Worm (Caenorhabditis elegans) whole organism, young adult: Measurements from ENCODE around the gene glb-10.

ENCODE experiments used
- B0019.2 ChIP-seq: fragments of 200-800 bp; sonication (Bioruptor generic); conservative IDR thresholded peaks from 2 replicates; pipeline ENCODE4 v1.3.6; 2022; ENCODE audit warnings: missing genetic modification reagents, missing genetic modification characterization, missing compliant biosample characterization
- B0336.3 ChIP-seq: fragments of 200-800 bp; sonication (Bioruptor generic); IDR thresholded peaks from 2 replicates; pipeline ENCODE4 v1.3.6; 2022; ENCODE audit warnings: missing genetic modification characterization, missing compliant biosample characterization
- F22D6.2 ChIP-seq: sonication (generic microtip); optimal IDR thresholded peaks from 2 replicates; lab custom pipeline; 2016; ENCODE audit warnings: mild to moderate bottlenecking, missing genetic modification characterization, missing compliant biosample characterization
- F23B12.7 ChIP-seq: sonication (generic microtip); optimal IDR thresholded peaks from 2 replicates; lab custom pipeline; 2017; ENCODE audit warnings: missing genetic modification characterization, mild to moderate bottlenecking, missing compliant biosample characterization, antibody characterized with exemption, moderate library complexity; ENCODE audit not compliant: insufficient read depth
- F55B11.4 ChIP-seq: sonication (generic microtip); optimal IDR thresholded peaks from 2 replicates; lab custom pipeline; 2016; ENCODE audit warnings: missing compliant biosample characterization, missing genetic modification characterization, borderline replicate concordance; ENCODE audit not compliant: insufficient read depth
- K11D2.4 ChIP-seq: fragments of 200-800 bp; sonication (Bioruptor generic); IDR thresholded peaks from 2 replicates; pipeline ENCODE4 v1.3.6; 2022; ENCODE audit warnings: missing genetic modification reagents, missing genetic modification characterization, missing compliant biosample characterization
- K12H6.12 ChIP-seq: fragments of 200-800 bp; sonication (Bioruptor generic); optimal IDR thresholded peaks from 2 replicates; lab custom pipeline; 2018; ENCODE audit warnings: mild to moderate bottlenecking, missing genetic modification characterization, missing compliant biosample characterization
- T26A5.8 ChIP-seq: sonication (generic microtip); optimal IDR thresholded peaks from 2 replicates; lab custom pipeline; 2016; ENCODE audit warnings: missing genetic modification characterization, missing compliant biosample characterization
- Y67H2A.10 ChIP-seq: fragments of 200-800 bp; sonication (Bioruptor generic); conservative IDR thresholded peaks from 2 replicates; pipeline ENCODE4 v1.3.6; 2022; ENCODE audit warnings: missing genetic modification reagents, missing genetic modification characterization, missing compliant biosample characterization
- akir-1 ChIP-seq: fragments of 200-800 bp; sonication (Bioruptor generic); optimal IDR thresholded peaks from 2 replicates; lab custom pipeline; 2018; ENCODE audit warnings: mild to moderate bottlenecking, missing genetic modification characterization, moderate library complexity, missing compliant biosample characterization
- athp-1 ChIP-seq: sonication (generic microtip); optimal IDR thresholded peaks from 2 replicates; lab custom pipeline; 2017; ENCODE audit warnings: mild to moderate bottlenecking, missing genetic modification characterization, missing compliant biosample characterization
- attf-3 ChIP-seq: fragments of 200-800 bp; sonication (Bioruptor generic); conservative IDR thresholded peaks from 2 replicates; pipeline ENCODE4 v1.3.6; 2022; ENCODE audit warnings: missing genetic modification reagents, missing genetic modification characterization, missing compliant biosample characterization
- attf-6 ChIP-seq: fragments of 200-800 bp; sonication (Bioruptor generic); IDR thresholded peaks from 2 replicates; pipeline ENCODE4 v1.3.6; 2022; ENCODE audit warnings: missing genetic modification reagents, missing genetic modification characterization, missing compliant biosample characterization
- ccch-3 ChIP-seq: fragments of 200-800 bp; sonication (Bioruptor generic); optimal IDR thresholded peaks from 2 replicates; lab custom pipeline; 2018; ENCODE audit warnings: mild to moderate bottlenecking, missing genetic modification characterization, missing compliant biosample characterization
- cebp-1 ChIP-seq, 2 experiments: fragments of 200-800 bp in 1 of 2; sonication (Bioruptor generic) in 1 of 2; sonication (generic microtip) in 1 of 2; IDR thresholded peaks in 1 of 2; optimal IDR thresholded peaks in 1 of 2; 2 replicates each; pipeline versions ENCODE4 v1.3.6 to Lab custom; 2017 to 2022; ENCODE audit warnings: missing compliant biosample characterization in 2 of 2, missing genetic modification characterization in 2 of 2, mild to moderate bottlenecking in 1 of 2, missing genetic modification reagents in 1 of 2, moderate library complexity in 1 of 2
- cebp-2 ChIP-seq: fragments of 200-800 bp; sonication (Bioruptor generic); IDR thresholded peaks from 2 replicates; pipeline ENCODE4 v1.3.6; 2022; ENCODE audit warnings: missing genetic modification characterization, missing compliant biosample characterization
- ceh-79 ChIP-seq: sonication (generic microtip); optimal IDR thresholded peaks from 2 replicates; lab custom pipeline; 2017; ENCODE audit warnings: mild to moderate bottlenecking, missing genetic modification characterization, missing compliant biosample characterization
- chd-7 ChIP-seq: sonication (generic microtip); optimal IDR thresholded peaks from 2 replicates; lab custom pipeline; 2016; ENCODE audit warnings: mild to moderate bottlenecking, missing genetic modification characterization, moderate library complexity, missing compliant biosample characterization
- dox-1 ChIP-seq: fragments of 200-800 bp; sonication (Bioruptor generic); IDR thresholded peaks from 2 replicates; pipeline ENCODE4 v1.3.6; 2022; ENCODE audit warnings: missing genetic modification reagents, missing genetic modification characterization, missing compliant biosample characterization
- dpff-1 ChIP-seq: sonication (generic microtip); optimal IDR thresholded peaks from 2 replicates; lab custom pipeline; 2017; ENCODE audit warnings: mild to moderate bottlenecking, missing genetic modification characterization, missing compliant biosample characterization
- ets-4 ChIP-seq: fragments of 200-800 bp; sonication (Bioruptor generic); optimal IDR thresholded peaks from 2 replicates; lab custom pipeline; 2018; ENCODE audit warnings: mild to moderate bottlenecking, missing genetic modification characterization, missing compliant biosample characterization
- gei-17 ChIP-seq: fragments of 200-800 bp; sonication (Bioruptor generic); optimal IDR thresholded peaks from 2 replicates; lab custom pipeline; 2018; ENCODE audit warnings: mild to moderate bottlenecking, missing genetic modification characterization, missing compliant biosample characterization
- hlh-12 ChIP-seq: sonication (generic microtip); optimal IDR thresholded peaks from 2 replicates; lab custom pipeline; 2016; ENCODE audit warnings: missing genetic modification characterization, missing compliant biosample characterization
- hmg-1.2 ChIP-seq: fragments of 200-800 bp; sonication (Bioruptor generic); IDR thresholded peaks from 2 replicates; pipeline ENCODE4 v1.3.6; 2022; ENCODE audit warnings: missing genetic modification reagents, missing genetic modification characterization, missing compliant biosample characterization
- hmg-20 ChIP-seq: fragments of 200-800 bp; sonication (Bioruptor generic); IDR thresholded peaks from 2 replicates; pipeline ENCODE4 v1.3.6; 2022; ENCODE audit warnings: missing genetic modification reagents, missing genetic modification characterization, missing compliant biosample characterization
- hrde-1 ChIP-seq: sonication (generic microtip); optimal IDR thresholded peaks from 2 replicates; lab custom pipeline; 2016; ENCODE audit warnings: missing genetic modification characterization, mild to moderate bottlenecking, missing compliant biosample characterization, moderate library complexity, missing genotype, missing genetic modification reagents, borderline replicate concordance
- lsl-1 ChIP-seq: fragments of 200-800 bp; sonication (Bioruptor generic); optimal IDR thresholded peaks from 2 replicates; lab custom pipeline; 2018; ENCODE audit warnings: mild to moderate bottlenecking, missing genetic modification characterization, moderate library complexity, missing compliant biosample characterization
- mxl-1 ChIP-seq: sonication (generic microtip); optimal IDR thresholded peaks from 2 replicates; lab custom pipeline; 2016; ENCODE audit warnings: missing genetic modification characterization, missing compliant biosample characterization
- nfya-1 ChIP-seq: sonication (generic microtip); optimal IDR thresholded peaks from 2 replicates; lab custom pipeline; 2017; ENCODE audit warnings: antibody characterized with exemption, missing compliant biosample characterization, missing genetic modification characterization, borderline replicate concordance; ENCODE audit not compliant: insufficient read depth
- pbrm-1 ChIP-seq: fragments of 200-800 bp; sonication (Bioruptor generic); IDR thresholded peaks from 2 replicates; pipeline ENCODE4 v1.3.6; 2022; ENCODE audit warnings: missing genetic modification reagents, missing genetic modification characterization, missing compliant biosample characterization
- repo-1 ChIP-seq: sonication (generic microtip); optimal IDR thresholded peaks from 2 replicates; lab custom pipeline; 2017; ENCODE audit warnings: mild to moderate bottlenecking, missing genetic modification characterization, missing compliant biosample characterization
- snpc-3.4 ChIP-seq: sonication (generic microtip); optimal IDR thresholded peaks from 2 replicates; lab custom pipeline; 2017; ENCODE audit warnings: missing genetic modification characterization, mild to moderate bottlenecking, missing compliant biosample characterization, antibody characterized with exemption, moderate library complexity, missing genotype, missing genetic modification reagents
- snpc-4 ChIP-seq, 5 experiments: fragments of 150-350 bp in 1 of 5; sonication (generic microtip) in 4 of 5; optimal IDR thresholded peaks; 2 replicates each; lab custom pipeline; 2014 to 2018; ENCODE audit warnings: missing genetic modification characterization in 5 of 5, missing biosample characterization in 3 of 5, antibody characterized with exemption in 2 of 5, mild to moderate bottlenecking in 2 of 5, missing compliant biosample characterization in 2 of 5, missing genotype in 2 of 5, moderate library complexity in 2 of 5, missing genetic modification reagents in 1 of 5
- sptf-2 ChIP-seq: fragments of 200-800 bp; sonication (Bioruptor generic); optimal IDR thresholded peaks from 2 replicates; lab custom pipeline; 2018; ENCODE audit warnings: mild to moderate bottlenecking, missing genetic modification characterization, missing compliant biosample characterization
- unc-130 ChIP-seq: sonication (generic microtip); optimal IDR thresholded peaks from 2 replicates; lab custom pipeline; 2016; ENCODE audit warnings: missing genetic modification reagents, missing genetic modification characterization, missing compliant biosample characterization
- unc-62 ChIP-seq: fragments of 150-350 bp; optimal IDR thresholded peaks from 2 replicates; lab custom pipeline; 2014; ENCODE audit warnings: missing biosample characterization, missing genetic modification reagents, missing genetic modification characterization
- xnd-1 ChIP-seq: sonication (generic microtip); optimal IDR thresholded peaks from 2 replicates; lab custom pipeline; 2016; ENCODE audit warnings: missing genotype, missing genetic modification reagents, missing genetic modification characterization, missing compliant biosample characterization
- ztf-26 ChIP-seq: sonication (generic microtip); optimal IDR thresholded peaks from 2 replicates; lab custom pipeline; 2017; ENCODE audit warnings: missing genetic modification characterization, missing compliant biosample characterization

glb-10 gene

ce11 chrII:6320655-6321388 lies 11.7 kb upstream of the glb-10 start, which contains the start of gene efr-3 (continued):
- no peak for TF ChIP-seq F55B11.4 (tag; lab: Kevin White, UChicago)
- no peak for TF ChIP-seq cebp-1 (GFP tag; IDR thresholded peaks at IDR 0.05; lab: Robert Waterston, UW)
- no peak for TF ChIP-seq cebp-1 (tag; optimal IDR thresholded peaks at IDR 0.05; lab: Kevin White, UChicago)
- no peak for TF ChIP-seq hrde-1 (tag; lab: Kevin White, UChicago)
- TF ChIP-seq hlh-12: no peak
- peak; percentile 28 for TF ChIP-seq lsl-1
- no peak for TF ChIP-seq K11D2.4 (GFP tag; lab: Robert Waterston, UW)
- TF ChIP-seq sptf-2 (GFP tag; lab: Kevin White, UChicago): no peak

- TF ChIP-seq akir-1 (GFP tag; lab: Kevin White, UChicago): no peak
Measured at ce11 chrII:6311888-6312287, 2.8 kb upstream of the glb-10 start.

- TF ChIP-seq xnd-1 (tag; lab: Kevin White, UChicago) (no peak), ets-4 (GFP tag; lab: Kevin White, UChicago) (no peak), snpc-3.4 (tag; lab: Kevin White, UChicago) (no peak), dox-1 (GFP tag; lab: Robert Waterston, UW) (no peak), athp-1 (tag; lab: Kevin White, UChicago) (no peak), ceh-79 (tag; lab: Kevin White, UChicago) (no peak), F23B12.7 (tag; lab: Kevin White, UChicago) (no peak), attf-3 (GFP tag; lab: Robert Waterston, UW) (no peak), unc-130 (GFP tag; lab: Kevin White, UChicago) (no peak), unc-62 (no peak), gei-17 (GFP tag; lab: Kevin White, UChicago) (no peak), Y67H2A.10 (GFP tag; lab: Robert Waterston, UW) (no peak), B0336.3 (GFP tag; lab: Robert Waterston, UW) (no peak), chd-7 (no peak), attf-6 (no peak), dpff-1 (no peak), K12H6.12 (tag; lab: Kevin White, UChicago) (no peak), cebp-2 (no peak), F22D6.2 (tag; lab: Kevin White, UChicago) (no peak), snpc-4 (GFP tag; optimal IDR thresholded peaks at IDR 0.05; lab: Kevin White, UChicago) (no peak), snpc-4 (tag; optimal IDR thresholded peaks at IDR 0.05; lab: Kevin White, UChicago) (no peak)
- TF ChIP-seq, all 124 proteins: peak for 0
Measured at ce11 chrII:6311459-6311858, 2.4 kb upstream of the glb-10 start.

ce11 chrII:6306125-6306524 lies 3.0 kb downstream of the glb-10 start, which contains the start of gene C29F5.8:
Gene C29F5.8 (plus strand): TSS chrII:6306425.
- TF ChIP-seq mxl-1 (tag; lab: Kevin White, UChicago) (no peak), repo-1 (tag; lab: Kevin White, UChicago) (no peak), dox-1 (GFP tag; lab: Robert Waterston, UW) (no peak), ztf-26 (tag; lab: Kevin White, UChicago) (no peak), K11D2.4 (GFP tag; lab: Robert Waterston, UW) (no peak), nfya-1 (no peak), K12H6.12 (tag; lab: Kevin White, UChicago) (no peak), hrde-1 (tag; lab: Kevin White, UChicago) (no peak), ccch-3 (GFP tag; lab: Kevin White, UChicago) (no peak), ets-4 (GFP tag; lab: Kevin White, UChicago) (no peak), pbrm-1 (GFP tag; lab: Robert Waterston, UW) (no peak), hmg-1.2 (GFP tag; lab: Robert Waterston, UW) (no peak), hmg-20 (GFP tag; lab: Robert Waterston, UW) (no peak), B0019.2 (no peak), T26A5.8 (no peak)
